Worm (Caenorhabditis elegans) whole organism, mixed stage, embryonic: ENCODE data around the gene fbxa-28.

Source experiments
- ceh-43 ChIP-seq: fragments of 200-800 bp; sonication (Bioruptor generic); optimal IDR thresholded peaks from 2 replicates; lab custom pipeline; 2018; ENCODE audit warnings: mild to moderate bottlenecking, missing genetic modification characterization, moderate library complexity, missing compliant biosample characterization
- ces-1 ChIP-seq: fragments of 150-350 bp; optimal IDR thresholded peaks from 2 replicates; lab custom pipeline; 2014; ENCODE audit warnings: missing biosample characterization, missing genetic modification reagents, missing genetic modification characterization
- nhr-237 ChIP-seq: fragments of 150-350 bp; optimal IDR thresholded peaks from 2 replicates; lab custom pipeline; 2014; ENCODE audit warnings: missing biosample characterization, missing genetic modification characterization
- unc-62 ChIP-seq: fragments of 150-350 bp; optimal IDR thresholded peaks from 2 replicates; lab custom pipeline; 2014; ENCODE audit warnings: missing biosample characterization, missing genetic modification reagents, missing genetic modification characterization
- zip-8 ChIP-seq: fragments of 150-350 bp; optimal IDR thresholded peaks from 2 replicates; lab custom pipeline; 2014; ENCODE audit warnings: missing biosample characterization, missing genetic modification characterization

DNA sequence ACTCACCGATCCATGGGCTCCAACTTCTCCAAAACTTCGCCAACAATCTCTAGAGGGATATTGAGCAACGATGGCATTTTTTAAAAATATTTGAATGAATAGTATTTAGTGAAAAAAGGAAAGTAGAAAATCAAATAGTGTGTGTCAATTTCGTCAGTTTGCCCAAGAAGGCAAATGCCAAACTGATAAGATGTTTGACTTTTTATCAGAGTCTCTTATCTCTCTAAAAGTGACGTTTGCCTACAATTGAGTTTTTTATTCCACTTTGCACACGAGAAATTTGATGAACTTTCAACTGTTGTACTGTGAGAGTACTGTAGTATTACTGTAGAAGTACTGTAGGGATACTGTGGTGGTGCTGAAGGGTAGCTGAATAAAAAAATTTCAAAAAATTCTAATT lies 25.9 kb downstream of the fbxa-28 start:
- TF ChIP-seq ceh-43 (no peak), nhr-237 (tag; lab: Kevin White, UChicago) (no peak), unc-62 (GFP tag; lab: Kevin White, UChicago) (no peak), zip-8 (no peak), ces-1 (GFP tag; lab: Kevin White, UChicago) (no peak)
